Worm (Caenorhabditis elegans) whole organism, dauer: ENCODE measurements around the gene cpf-1.

ENCODE experiments used
- unc-62 ChIP-seq: sonication (generic microtip); optimal IDR thresholded peaks from 2 replicates; lab custom pipeline; 2017; ENCODE audit warnings: missing biosample characterization, missing genetic modification reagents, missing genetic modification characterization

Gene cpf-1

DNA sequence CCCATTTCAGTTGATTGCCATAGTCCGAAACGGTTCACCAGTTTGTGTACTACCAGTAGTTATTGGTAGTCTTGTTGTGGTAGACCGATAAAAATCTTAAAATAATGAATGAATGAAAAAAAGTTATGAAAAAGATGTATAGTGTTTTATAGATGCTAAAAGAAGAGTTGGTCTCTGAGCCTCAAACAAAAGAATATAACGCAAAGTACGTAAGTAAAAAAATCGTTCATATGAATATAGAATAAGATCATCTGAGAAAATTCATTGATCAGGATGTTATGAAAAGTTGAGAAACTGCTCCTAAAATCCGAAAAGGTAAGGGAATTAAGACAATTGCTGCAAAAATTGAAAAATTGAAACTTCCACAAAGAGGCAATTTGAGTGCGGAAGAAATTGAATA lies 15.3 kb upstream of the cpf-1 start, which contains the start of gene chhy-1:
Gene chhy-1, minus strand, starts transcription at position 101 of the 400 bp plus-strand sequence.
- TF ChIP-seq unc-62 (GFP tag; lab: Kevin White, UChicago), result no peak

DNA sequence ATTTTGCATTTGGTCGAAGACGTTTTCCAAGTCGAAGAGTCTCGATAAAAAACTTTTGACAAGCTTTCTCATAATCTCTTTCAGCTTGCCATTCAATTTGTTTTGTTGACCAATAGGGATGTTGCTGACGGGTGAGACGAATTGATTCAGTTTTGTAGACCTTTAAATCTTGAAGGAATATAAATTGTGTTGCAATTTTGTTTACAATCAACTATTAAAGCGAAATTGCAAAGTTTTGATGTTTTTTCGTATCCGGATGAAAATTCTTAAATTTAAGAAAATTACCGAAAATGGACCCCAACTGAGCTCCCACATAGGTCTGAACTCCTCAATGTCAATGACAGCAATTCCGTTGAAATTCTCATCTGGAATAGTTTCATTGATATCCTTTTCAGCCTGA lies 13.9 kb upstream of the cpf-1 start:
- TF ChIP-seq unc-62 (GFP tag; lab: Kevin White, UChicago), result no peak

- no peak for TF ChIP-seq unc-62 (GFP tag; lab: Kevin White, UChicago)
Measured at ce11 chrII:8612470-8612869, 10.2 kb upstream of the cpf-1 start, which contains the start of gene T22C8.1. Gene T22C8.1 (plus strand): TSS chrII:8612770.

- TF ChIP-seq unc-62 (GFP tag; lab: Kevin White, UChicago), result no peak
Measured at ce11 chrII:8611330-8611729, 9.1 kb upstream of the cpf-1 start.

- TF ChIP-seq unc-62 (GFP tag; lab: Kevin White, UChicago), result no peak
Measured at ce11 chrII:8610585-8610984, 8.3 kb upstream of the cpf-1 start.

DNA sequence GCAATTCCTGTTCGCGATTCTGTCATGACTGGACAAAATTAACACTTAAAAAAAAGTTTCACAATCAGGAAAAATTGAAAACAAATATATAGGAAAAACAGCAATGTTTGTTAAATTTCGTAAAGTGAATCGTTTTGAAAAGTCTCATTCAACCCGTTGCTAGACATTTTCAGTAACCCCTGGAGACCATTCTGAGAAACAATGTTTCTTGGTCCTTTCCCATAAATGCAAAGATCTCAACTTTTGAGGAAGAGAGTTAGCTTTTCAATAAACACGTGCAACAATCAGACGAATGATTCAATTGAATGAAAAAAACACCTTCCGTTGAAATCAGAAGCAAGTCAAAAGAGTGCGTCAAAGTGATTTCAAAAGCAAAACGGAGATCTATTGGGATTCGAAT lies 7.8 kb upstream of the cpf-1 start, which contains the start of gene F28C6.9:
Gene F28C6.9, minus strand, starts transcription at position 101 of the 400 bp plus-strand sequence.
- TF ChIP-seq unc-62 (GFP tag; lab: Kevin White, UChicago), result no peak

- TF ChIP-seq unc-62 (GFP tag; lab: Kevin White, UChicago), result no peak
Measured at ce11 chrII:8607662-8608061, 5.4 kb upstream of the cpf-1 start, which contains the start of gene F28C6.10. Gene F28C6.10 (plus strand): TSS chrII:8607962.

DNA sequence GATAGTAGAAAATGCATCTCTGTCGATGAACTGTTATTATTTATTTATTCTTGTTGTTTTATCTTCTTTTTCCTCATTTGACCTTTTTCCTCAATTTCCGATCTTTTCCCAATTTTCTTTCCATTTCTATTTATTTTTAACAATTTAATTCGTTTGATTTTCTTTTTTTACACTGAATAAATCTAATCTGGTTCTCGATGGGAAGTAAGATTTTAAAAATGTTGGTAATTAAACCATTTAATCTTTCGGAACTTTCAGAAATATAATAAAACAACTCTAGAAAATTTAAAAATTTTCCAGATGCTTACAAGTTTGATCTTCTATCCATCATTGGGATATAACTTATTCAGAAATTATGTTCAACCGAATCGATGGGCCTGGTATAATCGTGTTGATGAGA lies 4.3 kb upstream of the cpf-1 start, which contains the start of gene F28C6.8:
Gene F28C6.8, plus strand, starts transcription at position 301 of the 400 bp plus-strand sequence.
- no peak for TF ChIP-seq unc-62 (GFP tag; lab: Kevin White, UChicago)

DNA sequence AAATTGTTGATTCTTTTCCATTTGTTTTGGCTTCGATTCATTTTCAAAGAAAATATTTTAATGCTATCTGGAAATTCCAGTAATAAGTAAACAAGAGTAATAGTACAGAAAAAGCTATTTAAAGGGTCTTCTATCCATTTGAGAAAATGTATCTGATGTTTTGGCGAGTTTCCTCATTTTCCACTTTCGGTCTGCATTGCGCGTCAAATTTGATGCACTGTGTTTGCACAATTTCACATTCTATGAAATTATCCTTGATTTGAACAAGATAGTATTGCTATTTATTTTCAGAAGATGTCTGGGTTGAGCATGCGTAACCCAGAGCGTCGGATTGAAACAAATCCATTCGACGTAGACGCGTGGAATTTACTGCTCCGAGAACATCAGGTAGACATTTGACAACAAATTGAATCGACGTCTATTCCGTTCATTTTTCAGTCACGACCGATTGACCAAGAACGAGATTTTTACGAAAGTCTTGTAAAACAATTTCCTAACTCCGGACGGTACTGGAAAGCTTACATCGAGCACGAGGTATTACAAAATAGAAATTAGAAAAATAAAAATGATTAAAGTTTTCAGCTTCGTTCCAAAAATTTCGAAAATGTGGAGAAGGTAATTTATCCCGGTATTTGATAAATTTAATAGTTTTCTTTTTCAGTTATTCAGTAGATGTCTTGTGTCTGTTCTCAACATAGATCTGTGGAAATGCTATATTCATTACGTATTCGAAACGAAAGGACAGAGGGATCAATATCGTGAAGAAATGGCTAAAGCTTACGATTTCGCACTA lies 1.5 kb upstream of the cpf-1 start, which contains the start of gene suf-1:
Gene suf-1, plus strand, starts transcription at position 280 of the 793 bp plus-strand sequence.
- TF ChIP-seq unc-62 (GFP tag; lab: Kevin White, UChicago), result no peak

ce11 chrII:8600165-8600564 lies 2.1 kb downstream of the cpf-1 start, which contains the start of gene pigg-1:
Gene pigg-1 (minus strand): TSS chrII:8600265.
- no peak for TF ChIP-seq unc-62 (GFP tag; lab: Kevin White, UChicago)

DNA sequence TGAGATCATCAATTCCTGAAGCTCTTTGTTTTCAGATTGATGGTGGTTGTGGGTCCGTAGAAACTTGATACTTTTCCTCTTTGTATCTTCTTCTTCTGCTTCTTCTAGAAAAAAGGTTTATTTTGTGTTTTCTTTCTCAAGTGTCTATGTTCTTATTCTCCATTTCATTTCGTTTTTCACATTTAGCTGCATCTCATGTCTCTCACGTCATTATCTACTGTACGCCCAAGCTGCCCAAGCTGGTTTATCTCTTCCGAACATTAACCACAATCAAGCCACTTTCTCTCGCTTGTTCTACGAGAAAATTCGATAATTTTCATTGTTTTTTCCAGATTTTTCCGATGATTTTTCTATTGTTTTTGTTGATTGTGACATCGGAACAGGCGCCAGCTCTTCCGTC lies 3.0 kb downstream of the cpf-1 start, which contains the start of gene F28C6.5:
Gene F28C6.5, plus strand, starts transcription at position 301 of the 400 bp plus-strand sequence.
- TF ChIP-seq unc-62 (GFP tag; lab: Kevin White, UChicago), result no peak

DNA sequence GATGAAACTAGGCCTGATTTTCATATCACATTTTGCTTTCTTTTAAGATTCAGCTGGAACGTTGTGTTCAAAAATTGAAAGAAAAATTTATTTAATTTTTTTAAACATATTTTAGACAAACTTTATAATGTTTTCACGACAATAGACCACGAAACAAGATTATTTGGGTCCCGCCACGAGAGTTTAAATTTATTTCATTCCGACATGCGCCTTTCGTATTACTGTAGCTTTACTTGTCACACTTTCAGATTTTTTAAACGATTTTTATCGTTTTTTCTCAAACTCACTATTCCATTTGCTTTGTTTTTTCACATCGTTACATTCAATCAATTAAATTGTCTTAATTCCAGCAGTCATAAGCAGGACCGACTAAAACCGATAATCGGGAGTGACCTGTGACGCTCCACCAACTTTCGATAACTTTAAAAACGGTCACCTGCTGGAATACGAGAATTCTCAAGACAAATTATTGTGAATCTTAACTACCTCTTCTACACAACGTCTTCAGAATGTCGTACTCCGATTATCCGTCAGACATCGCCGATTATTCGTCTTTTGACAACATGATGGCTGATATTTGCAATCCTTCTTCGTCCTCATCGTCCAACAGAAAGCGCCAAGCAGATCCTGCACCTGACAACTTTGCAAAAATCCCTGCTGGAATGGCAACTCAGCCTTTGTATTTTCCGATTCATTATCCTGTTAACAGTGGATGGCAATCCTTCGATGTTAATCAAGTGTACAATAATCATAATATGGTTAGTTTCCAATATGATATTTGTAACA lies 8.2 kb downstream of the cpf-1 start, which contains the start of gene aptf-3:
Gene aptf-3, plus strand, starts transcription at position 351 of the 786 bp plus-strand sequence.
- no peak for TF ChIP-seq unc-62 (GFP tag; lab: Kevin White, UChicago)

DNA sequence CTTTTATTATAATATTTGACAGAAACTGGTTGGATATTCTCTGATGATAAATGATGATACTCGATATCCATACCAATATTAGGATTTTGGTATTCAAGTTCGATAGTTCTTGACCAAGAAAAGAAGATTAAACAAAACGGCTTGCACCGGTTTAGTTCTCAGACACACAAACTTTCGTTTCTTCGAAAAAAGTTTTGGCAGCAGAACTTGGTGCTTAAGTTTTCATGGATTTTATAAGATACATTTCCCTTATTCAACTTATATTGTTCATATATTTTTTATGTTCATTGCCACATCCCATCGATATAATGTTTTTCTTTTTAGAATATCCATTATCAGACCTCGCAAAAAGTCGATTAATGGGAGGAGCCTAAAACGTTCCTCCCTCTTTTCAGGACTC lies 11.6 kb downstream of the cpf-1 start, which contains the start of gene aptf-4:
Gene aptf-4, plus strand, starts transcription at position 301 of the 400 bp plus-strand sequence.
- TF ChIP-seq unc-62 (GFP tag; lab: Kevin White, UChicago), result no peak

- TF ChIP-seq unc-62 (GFP tag; lab: Kevin White, UChicago), result no peak
Measured at ce11 chrII:8589227-8589626, 13.0 kb downstream of the cpf-1 start.

DNA sequence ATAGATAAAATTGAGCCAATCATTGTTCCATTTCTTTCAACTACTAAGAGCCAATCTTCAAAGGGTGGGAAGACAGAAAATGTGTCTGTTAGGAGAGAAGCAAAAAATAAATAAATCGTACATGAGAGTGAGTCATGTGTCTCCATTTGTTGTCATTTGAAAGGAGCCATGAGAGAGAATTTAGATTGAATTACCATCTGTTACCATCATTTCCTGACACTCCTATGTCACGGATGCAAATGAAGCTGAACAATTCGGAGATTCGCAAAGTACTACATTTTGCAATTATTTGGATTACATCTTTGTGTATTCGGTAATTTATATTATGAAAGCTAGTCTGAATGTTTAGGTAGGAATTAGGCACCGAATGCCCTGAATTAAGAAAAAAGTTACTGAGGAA lies 13.8 kb downstream of the cpf-1 start:
- no peak for TF ChIP-seq unc-62 (GFP tag; lab: Kevin White, UChicago)
